Fruit fly (Drosophila melanogaster) whole organism, prepupa: ENCODE data around the gene CG31360.

Experiments used
- CG10631 ChIP-seq: fragments of 200-800 bp; sonication (Bioruptor generic); optimal IDR thresholded peaks from 2 replicates; lab custom pipeline; 2016; ENCODE audit warnings: missing biosample characterization, missing genetic modification characterization
- CG10669 ChIP-seq: fragments of 200-800 bp; sonication (Bioruptor generic); optimal IDR thresholded peaks from 3 replicates; lab custom pipeline; 2018; ENCODE audit warnings: missing biosample characterization, mild to moderate bottlenecking, missing genetic modification characterization, moderate library complexity
- CG11294 ChIP-seq: fragments of 200-800 bp; sonication (Bioruptor generic); IDR thresholded peaks from 2 replicates; pipeline ENCODE4 v1.3.6; 2022; ENCODE audit warnings: missing biosample characterization, missing genetic modification characterization
- CG11902 ChIP-seq: fragments of 200-800 bp; sonication (Bioruptor generic); optimal IDR thresholded peaks from 3 replicates; lab custom pipeline; 2016; ENCODE audit warnings: missing biosample characterization, missing genetic modification characterization
- CG15336 ChIP-seq: fragments of 200-800 bp; sonication (Bioruptor generic); IDR thresholded peaks from 2 replicates; pipeline ENCODE4 v1.3.6; 2022; ENCODE audit warnings: missing biosample characterization, missing genetic modification characterization
- CG16779 ChIP-seq: fragments of 200-800 bp; sonication (Bioruptor generic); optimal IDR thresholded peaks from 3 replicates; lab custom pipeline; 2017; ENCODE audit warnings: missing biosample characterization, mild to moderate bottlenecking, missing genetic modification characterization
- CG3032 ChIP-seq: fragments of 200-800 bp; optimal IDR thresholded peaks from 2 replicates; lab custom pipeline; 2019; ENCODE audit warnings: missing biosample characterization, mild to moderate bottlenecking, missing genetic modification characterization, moderate library complexity
- CG31627 ChIP-seq: fragments of 200-800 bp; sonication (Bioruptor generic); optimal IDR thresholded peaks from 3 replicates; lab custom pipeline; 2016; ENCODE audit warnings: missing biosample characterization, missing genetic modification characterization
- CG32006 ChIP-seq: fragments of 200-800 bp; sonication (Bioruptor generic); optimal IDR thresholded peaks from 3 replicates; lab custom pipeline; 2017; ENCODE audit warnings: missing biosample characterization, mild to moderate bottlenecking, missing genetic modification characterization
- CG34406 ChIP-seq: fragments of 200-800 bp; sonication (Bioruptor generic); optimal IDR thresholded peaks from 3 replicates; lab custom pipeline; 2016; ENCODE audit warnings: missing biosample characterization, missing genetic modification characterization
- CG3919 ChIP-seq: fragments of 200-800 bp; sonication (Bioruptor generic); optimal IDR thresholded peaks from 3 replicates; lab custom pipeline; 2016; ENCODE audit warnings: missing biosample characterization, missing genetic modification characterization
- CG4318 ChIP-seq: fragments of 200-800 bp; sonication (Bioruptor generic); optimal IDR thresholded peaks from 3 replicates; lab custom pipeline; 2017; ENCODE audit warnings: missing biosample characterization, mild to moderate bottlenecking, missing genetic modification characterization
- CG6163 ChIP-seq: fragments of 200-800 bp; sonication (Bioruptor generic); IDR thresholded peaks from 3 replicates; pipeline ENCODE4 v1.3.6; 2022; ENCODE audit warnings: missing biosample characterization, missing genetic modification characterization
- CG6276 ChIP-seq: fragments of 200-800 bp; sonication (Bioruptor generic); optimal IDR thresholded peaks from 2 replicates; lab custom pipeline; 2017; ENCODE audit warnings: missing biosample characterization, mild to moderate bottlenecking, missing genetic modification characterization
- CG6792 ChIP-seq: fragments of 200-800 bp; sonication (Bioruptor generic); optimal IDR thresholded peaks from 3 replicates; lab custom pipeline; 2016; ENCODE audit warnings: missing biosample characterization, missing genetic modification characterization
- CG6808 ChIP-seq: fragments of 200-800 bp; sonication (Bioruptor generic); optimal IDR thresholded peaks from 3 replicates; lab custom pipeline; 2017; ENCODE audit warnings: missing biosample characterization, missing genetic modification characterization, mild to moderate bottlenecking, moderate library complexity, missing genetic modification reagents
- CG6854 ChIP-seq: fragments of 200-800 bp; sonication (Bioruptor generic); optimal IDR thresholded peaks from 2 replicates; lab custom pipeline; 2017; ENCODE audit warnings: missing biosample characterization, mild to moderate bottlenecking, missing genetic modification characterization
- CG8119 ChIP-seq: fragments of 200-800 bp; sonication (Bioruptor generic); IDR thresholded peaks from 3 replicates; pipeline ENCODE4 v1.3.6; 2022; ENCODE audit warnings: missing biosample characterization, missing genetic modification characterization
- CG8319 ChIP-seq: fragments of 200-800 bp; sonication (Bioruptor generic); optimal IDR thresholded peaks from 3 replicates; lab custom pipeline; 2016; ENCODE audit warnings: missing biosample characterization, missing genetic modification characterization
- CG8632 ChIP-seq: fragments of 200-800 bp; sonication (Bioruptor generic); optimal IDR thresholded peaks from 3 replicates; lab custom pipeline; 2016; ENCODE audit warnings: missing biosample characterization, missing genetic modification characterization
- CG9139 ChIP-seq: fragments of 200-800 bp; sonication (Bioruptor generic); optimal IDR thresholded peaks from 3 replicates; lab custom pipeline; 2017; ENCODE audit warnings: missing biosample characterization, mild to moderate bottlenecking, missing genetic modification characterization
- Eip75B ChIP-seq: fragments of 200-800 bp; sonication (Bioruptor generic); optimal IDR thresholded peaks from 3 replicates; lab custom pipeline; 2016; ENCODE audit warnings: missing biosample characterization, missing genetic modification characterization
- Eip78C ChIP-seq: fragments of 200-800 bp; sonication (Bioruptor generic); peaks from one replicate; lab custom pipeline; 2016; ENCODE audit warnings: missing biosample characterization, missing genetic modification characterization
- Eip93F ChIP-seq: fragments of 200-800 bp; sonication (Bioruptor generic); optimal IDR thresholded peaks from 2 replicates; lab custom pipeline; 2016; ENCODE audit warnings: missing biosample characterization, mild to moderate bottlenecking, missing genetic modification characterization
- Ets21C ChIP-seq: fragments of 200-800 bp; sonication (Bioruptor generic); optimal IDR thresholded peaks from 3 replicates; lab custom pipeline; 2016; ENCODE audit warnings: missing biosample characterization, missing genetic modification characterization
- Hr38 ChIP-seq: sonication (Bioruptor generic); optimal IDR thresholded peaks from 2 replicates; lab custom pipeline; 2016; ENCODE audit warnings: missing biosample characterization, missing genetic modification characterization
- Hr39 ChIP-seq: fragments of 200-800 bp; sonication (Bioruptor generic); optimal IDR thresholded peaks from 2 replicates; lab custom pipeline; 2016; ENCODE audit warnings: missing biosample characterization, missing genetic modification characterization
- Hr4 ChIP-seq: fragments of 200-800 bp; sonication (Bioruptor generic); optimal IDR thresholded peaks from 3 replicates; lab custom pipeline; 2016; ENCODE audit warnings: missing biosample characterization, missing genetic modification characterization
- Met ChIP-seq: fragments of 200-800 bp; sonication (Bioruptor generic); optimal IDR thresholded peaks from 3 replicates; lab custom pipeline; 2016; ENCODE audit warnings: missing biosample characterization, missing genetic modification characterization
- Smox ChIP-seq: fragments of 200-800 bp; sonication (Bioruptor generic); optimal IDR thresholded peaks from 3 replicates; lab custom pipeline; 2016; ENCODE audit warnings: missing biosample characterization, missing genetic modification characterization
- Sox14 ChIP-seq: fragments of 200-800 bp; sonication (Bioruptor generic); optimal IDR thresholded peaks from 3 replicates; lab custom pipeline; 2016; ENCODE audit warnings: missing biosample characterization, missing genetic modification characterization
- Sox15 ChIP-seq: fragments of 200-800 bp; sonication (Bioruptor generic); optimal IDR thresholded peaks from 3 replicates; lab custom pipeline; 2016; ENCODE audit warnings: missing biosample characterization, missing genetic modification characterization
- achi ChIP-seq: fragments of 200-800 bp; sonication (Bioruptor generic); optimal IDR thresholded peaks from 3 replicates; lab custom pipeline; 2016; ENCODE audit warnings: missing biosample characterization, missing genetic modification characterization
- dac ChIP-seq: fragments of 200-800 bp; sonication (Bioruptor generic); optimal IDR thresholded peaks from 2 replicates; lab custom pipeline; 2017; ENCODE audit warnings: missing biosample characterization, mild to moderate bottlenecking, missing genetic modification characterization
- dsx ChIP-seq: fragments of 200-800 bp; optimal IDR thresholded peaks from 3 replicates; lab custom pipeline; 2019; ENCODE audit warnings: missing biosample characterization, mild to moderate bottlenecking, missing genetic modification characterization, moderate library complexity; ENCODE audit not compliant: poor library complexity, severe bottlenecking
- esn ChIP-seq: fragments of 200-800 bp; sonication (Bioruptor generic); optimal IDR thresholded peaks from 2 replicates; lab custom pipeline; 2016; ENCODE audit warnings: missing biosample characterization, mild to moderate bottlenecking, missing genetic modification characterization, moderate library complexity
- fd85E ChIP-seq: fragments of 200-800 bp; sonication (Bioruptor generic); optimal IDR thresholded peaks from 3 replicates; lab custom pipeline; 2016; ENCODE audit warnings: missing biosample characterization, missing genetic modification characterization
- fkh ChIP-seq: fragments of 200-800 bp; sonication (Bioruptor generic); optimal IDR thresholded peaks from 3 replicates; lab custom pipeline; 2017; ENCODE audit warnings: missing biosample characterization, mild to moderate bottlenecking, missing genetic modification characterization, moderate library complexity
- lz ChIP-seq: fragments of 200-800 bp; sonication (Bioruptor generic); optimal IDR thresholded peaks from 3 replicates; lab custom pipeline; 2016; ENCODE audit warnings: missing biosample characterization, missing genetic modification characterization
- net ChIP-seq: fragments of 200-800 bp; sonication (Bioruptor generic); optimal IDR thresholded peaks from 3 replicates; lab custom pipeline; 2016; ENCODE audit warnings: missing biosample characterization, missing genetic modification characterization
- pdm3 ChIP-seq: fragments of 200-800 bp; sonication (Bioruptor generic); optimal IDR thresholded peaks from 3 replicates; lab custom pipeline; 2016; ENCODE audit warnings: missing biosample characterization, missing genetic modification characterization
- salr ChIP-seq, 2 experiments: fragments of 200-800 bp; sonication (Bioruptor generic); optimal IDR thresholded peaks; 3 replicates each; lab custom pipeline; 2016 to 2018; ENCODE audit warnings: missing biosample characterization in 2 of 2, missing genetic modification characterization in 2 of 2, mild to moderate bottlenecking in 1 of 2
- spab ChIP-seq: fragments of 200-800 bp; sonication (Bioruptor generic); optimal IDR thresholded peaks from 2 replicates; lab custom pipeline; 2017; ENCODE audit warnings: missing biosample characterization, mild to moderate bottlenecking, missing genetic modification characterization, missing genetic modification reagents
- ss ChIP-seq, 2 experiments: fragments of 200-800 bp; sonication (Bioruptor generic); optimal IDR thresholded peaks; 2 replicates in 1 of 2; 3 replicates in 1 of 2; lab custom pipeline; 2017 to 2018; ENCODE audit warnings: mild to moderate bottlenecking in 2 of 2, missing biosample characterization in 2 of 2, missing genetic modification characterization in 2 of 2, moderate library complexity in 1 of 2
- svp ChIP-seq: fragments of 200-800 bp; sonication (Bioruptor generic); peaks from one replicate; lab custom pipeline; 2016; ENCODE audit warnings: missing biosample characterization, missing genetic modification characterization
- vri ChIP-seq: fragments of 200-800 bp; sonication (Bioruptor generic); optimal IDR thresholded peaks from 3 replicates; lab custom pipeline; 2016; ENCODE audit warnings: missing biosample characterization, mild to moderate bottlenecking, missing genetic modification characterization

Gene CG31360

dm6 chr3R:17701131-17701593 lies 16.3 kb downstream of the CG31360 start (continued):
- TF ChIP-seq CG8319 (GFP tag; lab: Kevin White, UChicago) (no peak), fd85E (GFP tag; lab: Kevin White, UChicago) (no peak), Ets21C (GFP tag; lab: Kevin White, UChicago) (no peak), Eip78C (peak; percentile 76), net (GFP tag; lab: Kevin White, UChicago) (no peak), pdm3 (GFP tag; lab: Kevin White, UChicago) (no peak), CG8119 (GFP tag; lab: Robert Waterston, UW) (0 out of 3 replicates have a peak, but pooled peaks have one; percentile 8), achi (GFP tag; lab: Kevin White, UChicago) (no peak), CG31627 (GFP tag; lab: Kevin White, UChicago) (no peak), Sox15 (GFP tag; lab: Kevin White, UChicago) (no peak), esn (GFP tag; lab: Kevin White, UChicago) (no peak), ss (GFP tag; optimal IDR thresholded peaks at IDR 0.05; lab: Kevin White, UChicago) (peak; percentile 31 to 38), Hr4 (GFP tag; lab: Kevin White, UChicago) (peak; percentile 5), Sox14 (peak; percentile 68), Smox (GFP tag; lab: Kevin White, UChicago) (no peak), CG6854 (peak; percentile 71), CG6163 (GFP tag; lab: Robert Waterston, UW) (peak; percentile 53), CG34406 (GFP tag; lab: Kevin White, UChicago) (peak; percentile 11), spab (no peak), svp (GFP tag; lab: Kevin White, UChicago) (peak; percentile 38), CG4318 (GFP tag; lab: Kevin White, UChicago) (no peak)

- peak; percentile 84 for TF ChIP-seq Sox14
- TF ChIP-seq fkh (GFP tag; lab: Kevin White, UChicago), result no peak
- peak; percentile 73 for TF ChIP-seq Smox (GFP tag; lab: Kevin White, UChicago)
- peak; percentile 66 for TF ChIP-seq CG8319 (GFP tag; lab: Kevin White, UChicago)
- TF ChIP-seq CG6854, result peak; percentile 66
- peak; percentile 39 for TF ChIP-seq CG9139
- peak; percentile 49 for TF ChIP-seq CG3919
- TF ChIP-seq CG6808 (GFP tag; lab: Kevin White, UChicago), result peak; percentile 65
- TF ChIP-seq lz (GFP tag; lab: Kevin White, UChicago), result peak; percentile 75
- peak; percentile 52 for TF ChIP-seq Ets21C (GFP tag; lab: Kevin White, UChicago)
- peak; percentile 24 for TF ChIP-seq CG11902 (GFP tag; lab: Kevin White, UChicago)
- peak; percentile 68 to 69 for TF ChIP-seq salr (GFP tag; optimal IDR thresholded peaks at IDR 0.05; lab: Kevin White, UChicago)
- peak; percentile 74 for TF ChIP-seq achi (GFP tag; lab: Kevin White, UChicago)
- peak; percentile 35; the same call in 1 of the 2 replicates for TF ChIP-seq CG11294 (GFP tag; lab: Robert Waterston, UW)
- no peak for TF ChIP-seq CG6163 (GFP tag; lab: Robert Waterston, UW)
- peak; percentile 69 for TF ChIP-seq CG6792 (GFP tag; lab: Kevin White, UChicago)
- peak; percentile 74 for TF ChIP-seq CG8119 (GFP tag; lab: Robert Waterston, UW)
- peak; percentile 84 for TF ChIP-seq Eip75B (GFP tag; lab: Kevin White, UChicago)
- peak; percentile 63 for TF ChIP-seq dsx
- peak; percentile 34 for TF ChIP-seq CG16779 (tag; lab: Kevin White, UChicago)
- peak; percentile 77 for TF ChIP-seq Met (GFP tag; lab: Kevin White, UChicago)
- TF ChIP-seq CG4318 (GFP tag; lab: Kevin White, UChicago), result peak; percentile 34
- TF ChIP-seq CG3032 (tag; lab: Kevin White, UChicago), result peak; percentile 90
- TF ChIP-seq CG6276, result peak; percentile 3
- TF ChIP-seq CG8632 (GFP tag; lab: Kevin White, UChicago), result peak; percentile 75
- no peak for TF ChIP-seq Hr38 (GFP tag; lab: Kevin White, UChicago)
- peak; percentile 84 for TF ChIP-seq CG10631 (GFP tag; lab: Kevin White, UChicago)
- TF ChIP-seq Eip93F, result no peak
- peak; percentile 81 for TF ChIP-seq CG32006
- peak; percentile 81 for TF ChIP-seq CG10669 (GFP tag; lab: Kevin White, UChicago)
- peak; percentile 15 for TF ChIP-seq vri
- TF ChIP-seq CG15336 (GFP tag; lab: Robert Waterston, UW), result peak; percentile 47; the same call in 1 of the 2 replicates
- no peak for TF ChIP-seq dac (GFP tag; lab: Kevin White, UChicago)
- peak; percentile 73 for TF ChIP-seq Sox15 (GFP tag; lab: Kevin White, UChicago)
- TF ChIP-seq Hr39, result peak; percentile 63
Observed at dm6 chr3R:17701971-17702845, 17.3 kb downstream of the CG31360 start.
